Worm (Caenorhabditis elegans) whole organism, mixed stage, embryonic: ENCODE data around the gene rbm-39.

Source experiments
- bed-3 ChIP-seq: fragments of 200-800 bp; sonication (Bioruptor generic); optimal IDR thresholded peaks from 3 replicates; lab custom pipeline; 2018; ENCODE audit warnings: mild to moderate bottlenecking, missing genetic modification characterization, moderate library complexity, missing compliant biosample characterization
- ces-1 ChIP-seq: fragments of 150-350 bp; optimal IDR thresholded peaks from 2 replicates; lab custom pipeline; 2014; ENCODE audit warnings: missing biosample characterization, missing genetic modification reagents, missing genetic modification characterization
- elt-1 ChIP-seq: sonication (generic microtip); optimal IDR thresholded peaks from 2 replicates; lab custom pipeline; 2017; ENCODE audit warnings: missing genetic modification characterization, mild to moderate bottlenecking, missing compliant biosample characterization, antibody characterized with exemption, moderate library complexity, borderline replicate concordance; ENCODE audit not compliant: insufficient read depth
- lin-32 ChIP-seq: fragments of 200-800 bp; sonication (Bioruptor generic); optimal IDR thresholded peaks from 2 replicates; lab custom pipeline; 2018; ENCODE audit warnings: mild to moderate bottlenecking, missing genetic modification characterization, missing compliant biosample characterization
- mep-1 ChIP-seq: fragments of 150-350 bp; optimal IDR thresholded peaks from 2 replicates; lab custom pipeline; 2017; ENCODE audit warnings: missing biosample characterization, missing genetic modification reagents, missing genetic modification characterization, inconsistent platforms
- nhr-237 ChIP-seq: fragments of 150-350 bp; optimal IDR thresholded peaks from 2 replicates; lab custom pipeline; 2014; ENCODE audit warnings: missing biosample characterization, missing genetic modification characterization
- pha-4 ChIP-seq: fragments of 150-350 bp; optimal IDR thresholded peaks from 2 replicates; lab custom pipeline; 2018; ENCODE audit warnings: missing biosample characterization, missing genetic modification reagents, missing genetic modification characterization
- unc-39 ChIP-seq: fragments of 150-350 bp; optimal IDR thresholded peaks from 2 replicates; lab custom pipeline; 2014; ENCODE audit warnings: missing biosample characterization, missing genetic modification characterization
- unc-62 ChIP-seq: fragments of 150-350 bp; optimal IDR thresholded peaks from 2 replicates; lab custom pipeline; 2014; ENCODE audit warnings: missing biosample characterization, missing genetic modification reagents, missing genetic modification characterization
- ztf-11 ChIP-seq: fragments of 150-350 bp; optimal IDR thresholded peaks from 2 replicates; lab custom pipeline; 2014; ENCODE audit warnings: missing biosample characterization, missing genetic modification characterization

- TF ChIP-seq mep-1 (tag; lab: Kevin White, UChicago) (no peak), pha-4 (peak; percentile 16), ztf-11 (tag; lab: Kevin White, UChicago) (no peak), unc-39 (tag; lab: Kevin White, UChicago) (no peak), lin-32 (GFP tag; lab: Kevin White, UChicago) (no peak), elt-1 (no peak), nhr-237 (tag; lab: Kevin White, UChicago) (no peak), ces-1 (GFP tag; lab: Kevin White, UChicago) (no peak), bed-3 (GFP tag; lab: Kevin White, UChicago) (no peak), unc-62 (no peak)
Observed at ce11 chrIV:1067430-1067829, 55.0 kb downstream of the rbm-39 start, which contains the start of gene znf-782.
